Worm (Caenorhabditis elegans) whole organism, midembryonic: ENCODE measurements around the gene magu-4.

ENCODE experiments used
- T22C8.4 ChIP-seq: fragments of 200-800 bp; sonication (Bioruptor generic); IDR thresholded peaks from 2 replicates; pipeline ENCODE4 v1.3.6; 2022; ENCODE audit warnings: missing genetic modification characterization, missing compliant biosample characterization
- cog-1 ChIP-seq: sonication (generic microtip); optimal IDR thresholded peaks from 2 replicates; lab custom pipeline; 2016; ENCODE audit warnings: missing genetic modification characterization, missing compliant biosample characterization
- flt-1 ChIP-seq: fragments of 200-800 bp; sonication (Bioruptor generic); IDR thresholded peaks from 2 replicates; pipeline ENCODE4 v1.3.6; 2022; ENCODE audit warnings: missing genetic modification characterization, missing compliant biosample characterization
- klf-2 ChIP-seq: fragments of 200-800 bp; sonication (Bioruptor generic); conservative IDR thresholded peaks from 2 replicates; pipeline ENCODE4 v1.3.6; 2022; ENCODE audit warnings: missing genetic modification reagents, missing genetic modification characterization, missing compliant biosample characterization
- med-1 ChIP-seq: sonication (generic microtip); optimal IDR thresholded peaks from 2 replicates; lab custom pipeline; 2017; ENCODE audit warnings: missing genetic modification characterization, mild to moderate bottlenecking, missing compliant biosample characterization, antibody characterized with exemption, missing genetic modification reagents; ENCODE audit not compliant: insufficient read depth
- ref-1 ChIP-seq: fragments of 200-800 bp; sonication (Bioruptor generic); conservative IDR thresholded peaks from 2 replicates; pipeline ENCODE4 v1.3.6; 2022; ENCODE audit warnings: missing genetic modification reagents, missing genetic modification characterization, missing compliant biosample characterization
- tab-1 ChIP-seq: fragments of 200-800 bp; sonication (Bioruptor generic); IDR thresholded peaks from 2 replicates; pipeline ENCODE4 v1.3.6; 2022; ENCODE audit warnings: missing genetic modification characterization, missing compliant biosample characterization
- ztf-23 ChIP-seq: fragments of 200-800 bp; sonication (Bioruptor generic); IDR thresholded peaks from 2 replicates; pipeline ENCODE4 v1.3.6; 2022; ENCODE audit warnings: missing genetic modification reagents, missing genetic modification characterization, missing compliant biosample characterization
- ztf-29 ChIP-seq: fragments of 200-800 bp; sonication (Bioruptor generic); IDR thresholded peaks from 2 replicates; pipeline ENCODE4 v1.3.6; 2022; ENCODE audit warnings: missing genetic modification reagents, missing genetic modification characterization, missing compliant biosample characterization

The magu-4 gene

DNA sequence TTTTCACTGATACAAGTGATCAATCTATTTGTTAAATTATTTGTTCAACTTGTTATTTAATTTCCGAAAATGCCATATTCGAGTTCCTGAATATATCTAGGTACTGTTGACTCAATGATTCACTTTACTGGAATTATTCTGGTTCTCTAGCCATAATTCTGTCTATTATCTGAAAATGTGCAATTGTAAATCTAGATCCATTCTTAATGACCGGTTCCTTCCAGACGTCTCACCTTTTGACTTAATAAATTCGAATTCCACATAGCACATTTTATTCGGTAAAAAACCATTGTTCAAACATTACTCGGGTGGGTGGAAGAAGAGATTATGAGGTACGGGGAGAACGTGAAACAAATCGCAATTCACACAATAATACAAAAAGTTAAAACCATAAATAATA lies 20.1 kb upstream of the magu-4 start:
- TF ChIP-seq flt-1 (GFP tag; lab: Robert Waterston, UW): no peak
- no peak for TF ChIP-seq ztf-23

- no peak for TF ChIP-seq ztf-23
- no peak for TF ChIP-seq cog-1 (tag; lab: Kevin White, UChicago)
- TF ChIP-seq flt-1 (GFP tag; lab: Robert Waterston, UW): no peak
- no peak for TF ChIP-seq T22C8.4
- TF ChIP-seq ztf-29 (GFP tag; lab: Robert Waterston, UW): no peak
- no peak for TF ChIP-seq klf-2 (GFP tag; lab: Robert Waterston, UW)
- TF ChIP-seq tab-1 (GFP tag; lab: Robert Waterston, UW): no peak
- no peak for TF ChIP-seq med-1 (GFP tag; lab: Kevin White, UChicago)
- TF ChIP-seq ref-1: no peak
Observed at ce11 chrIV:9993403-9994132, 16.0 kb upstream of the magu-4 start.

- TF ChIP-seq cog-1 (tag; lab: Kevin White, UChicago) (no peak), T22C8.4 (no peak), flt-1 (GFP tag; lab: Robert Waterston, UW) (no peak), med-1 (GFP tag; lab: Kevin White, UChicago) (no peak), ztf-23 (no peak), ref-1 (no peak), tab-1 (GFP tag; lab: Robert Waterston, UW) (no peak), klf-2 (GFP tag; lab: Robert Waterston, UW) (no peak)
Observed at ce11 chrIV:9994895-9995394, 14.6 kb upstream of the magu-4 start, which contains the start of gene uba-1. Gene uba-1, minus strand, starts transcription at chrIV:9994945.

DNA sequence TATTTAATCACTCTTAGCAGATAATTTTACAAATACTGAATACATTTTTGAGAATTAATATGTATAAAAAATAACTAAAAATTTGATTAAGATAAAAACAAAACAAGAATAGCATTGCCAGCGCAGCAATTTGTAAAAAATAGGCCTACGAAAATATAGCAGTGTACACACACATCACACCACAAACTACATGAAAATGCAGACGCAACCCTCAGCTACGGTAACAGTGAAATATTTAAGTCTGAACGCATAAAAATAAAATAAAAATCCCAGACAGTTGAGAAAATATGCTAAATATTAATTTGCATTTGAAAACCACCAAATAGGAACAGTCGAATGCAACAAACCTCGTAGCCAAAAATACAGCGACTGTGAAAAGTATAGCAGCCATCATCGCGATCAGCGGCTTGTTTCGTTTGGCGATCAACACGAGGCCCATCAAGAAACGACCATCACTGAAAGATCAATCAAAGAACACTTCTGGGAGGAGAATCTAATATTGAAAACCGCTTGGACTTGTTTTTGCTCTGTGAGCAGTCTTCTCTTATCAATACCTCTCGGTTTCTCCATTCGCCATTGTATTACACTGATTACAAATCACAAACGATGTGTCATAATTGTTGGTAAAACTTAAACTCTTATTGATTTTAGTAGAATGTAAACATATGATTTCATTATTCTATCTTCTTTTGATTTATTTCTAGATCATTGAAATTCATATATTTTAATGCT lies 10.9 kb upstream of the magu-4 start, which contains the start of gene pyp-1:
TSS of gene pyp-1 (minus strand) at position 439 of the 732 bp plus-strand sequence.
- TF ChIP-seq ztf-23 (no peak), flt-1 (GFP tag; lab: Robert Waterston, UW) (no peak), ref-1 (no peak), klf-2 (GFP tag; lab: Robert Waterston, UW) (no peak), med-1 (GFP tag; lab: Kevin White, UChicago) (no peak)

DNA sequence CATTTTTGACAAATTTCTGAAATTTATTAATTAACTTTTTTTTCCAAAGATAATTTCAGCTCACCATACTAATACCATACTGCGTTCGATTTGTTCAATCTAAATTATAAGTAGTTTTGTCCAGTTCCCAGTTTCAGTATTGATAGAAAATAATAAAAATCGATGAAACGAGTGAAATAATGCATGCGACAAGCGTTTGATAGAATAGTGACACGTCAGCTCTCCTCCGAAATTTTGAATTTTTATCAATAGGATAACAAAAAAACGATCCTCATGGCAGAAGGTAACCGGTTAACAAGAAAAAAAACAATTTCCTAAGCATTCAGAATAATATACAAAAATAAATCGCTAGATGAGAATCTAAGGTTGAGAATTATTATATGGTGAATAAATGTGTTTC lies 7.8 kb upstream of the magu-4 start, which contains the start of gene C47E12.3:
TSS of gene C47E12.3 (minus strand) at position 101 of the 400 bp plus-strand sequence.
- TF ChIP-seq tab-1 (GFP tag; lab: Robert Waterston, UW) (no peak), T22C8.4 (no peak), cog-1 (tag; lab: Kevin White, UChicago) (no peak), ref-1 (no peak), flt-1 (GFP tag; lab: Robert Waterston, UW) (no peak), med-1 (GFP tag; lab: Kevin White, UChicago) (no peak), ztf-23 (no peak), klf-2 (GFP tag; lab: Robert Waterston, UW) (no peak), ztf-29 (GFP tag; lab: Robert Waterston, UW) (no peak)

- TF ChIP-seq med-1 (GFP tag; lab: Kevin White, UChicago) (no peak), ref-1 (no peak), T22C8.4 (no peak), ztf-23 (no peak), cog-1 (tag; lab: Kevin White, UChicago) (no peak), klf-2 (GFP tag; lab: Robert Waterston, UW) (no peak), tab-1 (GFP tag; lab: Robert Waterston, UW) (no peak), flt-1 (GFP tag; lab: Robert Waterston, UW) (no peak), ztf-29 (GFP tag; lab: Robert Waterston, UW) (no peak)
Observed at ce11 chrIV:10003372-10003771, 6.2 kb upstream of the magu-4 start, which contains the start of the genes C47E12.2 and sars-1. Gene C47E12.2, minus strand, starts transcription at chrIV:10003502. Gene sars-1, plus strand, starts transcription at chrIV:10003726.

DNA sequence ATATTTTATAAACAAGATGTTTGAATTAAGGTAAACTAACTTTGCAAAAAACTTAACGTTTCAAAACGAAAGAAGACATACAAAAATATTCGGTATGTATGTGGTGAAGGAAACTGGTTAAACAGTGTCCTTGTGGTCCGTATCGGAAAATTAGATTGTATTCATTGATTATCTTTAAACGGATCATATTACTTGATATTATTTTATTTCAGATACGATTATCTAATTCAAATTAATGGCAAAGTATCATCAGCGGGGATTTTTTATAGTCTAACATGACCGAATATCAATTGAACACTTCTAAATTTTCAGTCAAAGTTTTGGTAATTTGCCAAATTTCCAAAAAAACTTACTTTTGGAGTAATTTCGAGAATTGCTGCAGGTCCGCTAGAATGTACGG lies 2.8 kb upstream of the magu-4 start, which contains the start of gene C47E12.13:
TSS of gene C47E12.13 (minus strand) at position 101 of the 400 bp plus-strand sequence.
- TF ChIP-seq ztf-23 (no peak), klf-2 (GFP tag; lab: Robert Waterston, UW) (no peak), ref-1 (no peak), flt-1 (GFP tag; lab: Robert Waterston, UW) (no peak), ztf-29 (GFP tag; lab: Robert Waterston, UW) (no peak), T22C8.4 (no peak), tab-1 (GFP tag; lab: Robert Waterston, UW) (no peak), cog-1 (tag; lab: Kevin White, UChicago) (no peak), med-1 (GFP tag; lab: Kevin White, UChicago) (no peak)

- no peak for TF ChIP-seq ztf-23
- TF ChIP-seq cog-1 (tag; lab: Kevin White, UChicago): no peak
- TF ChIP-seq T22C8.4: no peak
- TF ChIP-seq med-1 (GFP tag; lab: Kevin White, UChicago): no peak
- TF ChIP-seq tab-1 (GFP tag; lab: Robert Waterston, UW): no peak
- TF ChIP-seq ref-1: no peak
- TF ChIP-seq flt-1 (GFP tag; lab: Robert Waterston, UW): no peak
- TF ChIP-seq ztf-29 (GFP tag; lab: Robert Waterston, UW): no peak
- TF ChIP-seq klf-2 (GFP tag; lab: Robert Waterston, UW): no peak
Observed at ce11 chrIV:10007758-10008157, 1.8 kb upstream of the magu-4 start.

DNA sequence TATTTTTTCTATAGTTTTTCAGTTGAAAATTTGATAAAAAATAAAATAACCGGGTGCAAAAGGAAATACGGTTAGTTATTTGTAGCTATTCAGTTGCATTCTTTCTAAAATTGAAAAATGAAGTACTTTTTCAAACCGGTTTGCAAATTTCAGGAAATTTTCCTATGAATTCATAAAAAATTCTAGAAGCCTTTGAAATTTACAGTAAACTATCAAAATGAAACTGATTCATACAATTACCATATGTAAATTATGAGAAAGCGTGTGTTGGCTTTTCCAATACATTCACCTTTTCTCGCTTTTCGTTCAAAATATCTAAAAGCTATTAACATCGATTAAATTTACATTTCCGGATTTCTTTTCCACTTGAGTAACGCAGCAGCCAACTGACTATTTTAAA lies 7.4 kb downstream of the magu-4 start, which contains the start of gene ent-7:
TSS of gene ent-7 (plus strand) at position 301 of the 400 bp plus-strand sequence.
- TF ChIP-seq ztf-23 (no peak), klf-2 (GFP tag; lab: Robert Waterston, UW) (no peak), flt-1 (GFP tag; lab: Robert Waterston, UW) (no peak), ztf-29 (GFP tag; lab: Robert Waterston, UW) (no peak), cog-1 (tag; lab: Kevin White, UChicago) (no peak), med-1 (GFP tag; lab: Kevin White, UChicago) (no peak), ref-1 (no peak), tab-1 (GFP tag; lab: Robert Waterston, UW) (no peak), T22C8.4 (no peak)
